Fruit fly (Drosophila melanogaster) whole organism, embryonic: ENCODE results near the gene Ttc19.

Experiments used
- CG10209 ChIP-seq: fragments of 200-800 bp; sonication (Bioruptor generic); optimal IDR thresholded peaks from 3 replicates; lab custom pipeline; 2017; ENCODE audit warnings: missing biosample characterization, mild to moderate bottlenecking, missing genetic modification characterization, missing genetic modification reagents
- CG11696 ChIP-seq: fragments of 200-800 bp; sonication (Bioruptor generic); IDR thresholded peaks from 2 replicates; pipeline ENCODE4 v1.3.6; 2022; ENCODE audit warnings: missing biosample characterization, missing genetic modification characterization
- CG12219 ChIP-seq: fragments of 200-800 bp; sonication (Bioruptor generic); optimal IDR thresholded peaks from 3 replicates; lab custom pipeline; 2018; ENCODE audit warnings: missing biosample characterization, mild to moderate bottlenecking, missing genetic modification characterization
- CG12769 ChIP-seq: fragments of 200-800 bp; sonication (Bioruptor generic); optimal IDR thresholded peaks from 2 replicates; lab custom pipeline; 2019; ENCODE audit warnings: missing biosample characterization, mild to moderate bottlenecking, missing genetic modification characterization, moderate library complexity
- CG14965 ChIP-seq: fragments of 200-800 bp; sonication (Bioruptor generic); optimal IDR thresholded peaks from 2 replicates; lab custom pipeline; 2016; ENCODE audit warnings: missing biosample characterization, missing genetic modification characterization, borderline replicate concordance
- CG15479 ChIP-seq: fragments of 200-800 bp; sonication (Bioruptor generic); optimal IDR thresholded peaks from 3 replicates; lab custom pipeline; 2019; ENCODE audit warnings: missing biosample characterization, mild to moderate bottlenecking, missing genetic modification characterization, moderate library complexity
- CG17361 ChIP-seq: fragments of 200-800 bp; sonication (Bioruptor generic); IDR thresholded peaks from 3 replicates; pipeline ENCODE4 v1.3.6; 2022; ENCODE audit warnings: missing biosample characterization, missing genetic modification characterization
- CG2120 ChIP-seq: fragments of 200-800 bp; sonication (Bioruptor generic); optimal IDR thresholded peaks from 3 replicates; lab custom pipeline; 2016; ENCODE audit warnings: missing biosample characterization, missing genetic modification characterization
- CG30020 ChIP-seq: fragments of 200-800 bp; optimal IDR thresholded peaks from 2 replicates; lab custom pipeline; 2019; ENCODE audit warnings: missing biosample characterization, mild to moderate bottlenecking, missing genetic modification characterization, moderate library complexity
- CG30403 ChIP-seq: fragments of 200-800 bp; sonication (Bioruptor generic); optimal IDR thresholded peaks from 3 replicates; lab custom pipeline; 2016; ENCODE audit warnings: missing biosample characterization, missing genetic modification characterization
- CG3281 ChIP-seq: fragments of 200-800 bp; sonication (Bioruptor generic); optimal IDR thresholded peaks from 3 replicates; lab custom pipeline; 2017; ENCODE audit warnings: missing biosample characterization, mild to moderate bottlenecking, missing genetic modification characterization
- CG5180 ChIP-seq: fragments of 200-800 bp; sonication (Bioruptor generic); optimal IDR thresholded peaks from 3 replicates; lab custom pipeline; 2017; ENCODE audit warnings: missing biosample characterization, missing genetic modification characterization, mild to moderate bottlenecking, moderate library complexity, missing genetic modification reagents
- CG6683 ChIP-seq: fragments of 200-800 bp; sonication (Bioruptor generic); optimal IDR thresholded peaks from 2 replicates; lab custom pipeline; 2017; ENCODE audit warnings: missing biosample characterization, mild to moderate bottlenecking, missing genetic modification characterization, missing genetic modification reagents
- CG6813 ChIP-seq: fragments of 200-800 bp; sonication (Bioruptor generic); optimal IDR thresholded peaks from 2 replicates; lab custom pipeline; 2017; ENCODE audit warnings: missing biosample characterization, missing genetic modification characterization, mild to moderate bottlenecking, moderate library complexity, missing genetic modification reagents
- D19B ChIP-seq: fragments of 200-800 bp; sonication (Bioruptor generic); optimal IDR thresholded peaks from 2 replicates; lab custom pipeline; 2017; ENCODE audit warnings: missing biosample characterization, mild to moderate bottlenecking, missing genetic modification characterization
- Dip3 ChIP-seq: fragments of 200-800 bp; sonication (Bioruptor generic); optimal IDR thresholded peaks from 3 replicates; lab custom pipeline; 2016; ENCODE audit warnings: missing biosample characterization, missing genetic modification characterization
- Doc3 ChIP-seq: fragments of 200-800 bp; sonication (Bioruptor generic); IDR thresholded peaks from 3 replicates; pipeline ENCODE4 v1.3.6; 2022; ENCODE audit warnings: missing biosample characterization, missing genetic modification characterization; ENCODE audit not compliant: partially characterized antibody
- ERR ChIP-seq: fragments of 200-800 bp; sonication (Bioruptor generic); optimal IDR thresholded peaks from 2 replicates; lab custom pipeline; 2016; ENCODE audit warnings: missing biosample characterization, missing genetic modification characterization
- Ets65A ChIP-seq: fragments of 200-800 bp; sonication (Bioruptor generic); peaks from one replicate; lab custom pipeline; 2016; ENCODE audit warnings: missing biosample characterization, missing genetic modification characterization
- Gsc ChIP-seq: fragments of 200-800 bp; sonication (Bioruptor generic); IDR thresholded peaks from 2 replicates; pipeline ENCODE4 v1.3.6; 2022; ENCODE audit warnings: missing biosample characterization, missing genetic modification characterization
- H2.0 ChIP-seq: fragments of 200-800 bp; sonication (Bioruptor generic); IDR thresholded peaks from 2 replicates; pipeline ENCODE4 v1.3.6; 2022; ENCODE audit warnings: missing biosample characterization, missing genetic modification characterization
- Lim3 ChIP-seq: fragments of 200-800 bp; sonication (Bioruptor generic); IDR thresholded peaks from 2 replicates; pipeline ENCODE4 v1.3.6; 2022; ENCODE audit warnings: missing biosample characterization, missing genetic modification characterization
- Med ChIP-seq: fragments of 200-800 bp; sonication (Bioruptor generic); peaks from one replicate; lab custom pipeline; 2016; ENCODE audit warnings: missing biosample characterization, missing genetic modification characterization, mild to moderate bottlenecking, inconsistent platforms, moderate library complexity
- Sox100B ChIP-seq: fragments of 200-800 bp; sonication (Bioruptor generic); optimal IDR thresholded peaks from 3 replicates; lab custom pipeline; 2018; ENCODE audit warnings: missing biosample characterization, mild to moderate bottlenecking, missing genetic modification characterization
- Stat92E ChIP-seq, 3 experiments: fragments of >200 bp in 2 of 3; fragments of 200-800 bp in 1 of 3; sonication (Bioruptor generic) in 1 of 3; optimal IDR thresholded peaks; 2 replicates each; lab custom pipeline; 2017 to 2019; ENCODE audit warnings: missing biosample characterization in 3 of 3, missing genetic modification characterization in 3 of 3, mild to moderate bottlenecking in 1 of 3, moderate library complexity in 1 of 3
- chinmo ChIP-seq: fragments of 200-800 bp; sonication (Bioruptor generic); IDR thresholded peaks from 4 replicates; pipeline ENCODE4 v1.3.6; 2022; ENCODE audit warnings: missing biosample characterization, missing genetic modification characterization; ENCODE audit not compliant: partially characterized antibody
- crp ChIP-seq, 2 experiments: fragments of 200-800 bp; sonication (Bioruptor generic); optimal IDR thresholded peaks; 2 replicates in 1 of 2; 3 replicates in 1 of 2; lab custom pipeline; 2017; ENCODE audit warnings: missing biosample characterization in 2 of 2, missing genetic modification characterization in 2 of 2, mild to moderate bottlenecking in 1 of 2, moderate library complexity in 1 of 2
- dimm ChIP-seq: fragments of 200-800 bp; sonication (Bioruptor generic); IDR thresholded peaks from 2 replicates; pipeline ENCODE4 v1.3.6; 2022; ENCODE audit warnings: missing biosample characterization, missing genetic modification characterization
- dmrt99B ChIP-seq: fragments of 200-800 bp; sonication (Bioruptor generic); optimal IDR thresholded peaks from 2 replicates; lab custom pipeline; 2018; ENCODE audit warnings: missing biosample characterization, mild to moderate bottlenecking, missing genetic modification characterization, moderate library complexity
- fd102C ChIP-seq: fragments of 200-800 bp; sonication (Bioruptor generic); optimal IDR thresholded peaks from 2 replicates; lab custom pipeline; 2018; ENCODE audit warnings: missing biosample characterization, mild to moderate bottlenecking, missing genetic modification characterization, moderate library complexity
- fd3F ChIP-seq: fragments of 200-800 bp; sonication (Bioruptor generic); optimal IDR thresholded peaks from 2 replicates; lab custom pipeline; 2018; ENCODE audit warnings: missing biosample characterization, mild to moderate bottlenecking, missing genetic modification characterization, moderate library complexity
- gce ChIP-seq: fragments of 200-800 bp; sonication (Bioruptor generic); IDR thresholded peaks from 3 replicates; pipeline ENCODE4 v1.3.6; 2022; ENCODE audit warnings: missing biosample characterization, missing genetic modification characterization
- gro ChIP-seq: fragments of 200-800 bp; sonication (Bioruptor generic); optimal IDR thresholded peaks from 2 replicates; lab custom pipeline; 2016; ENCODE audit warnings: missing biosample characterization, missing genetic modification characterization
- h ChIP-seq: fragments of >200 bp; optimal IDR thresholded peaks from 2 replicates; lab custom pipeline; 2017
- insv ChIP-seq, 2 experiments: fragments of 200-800 bp; sonication (Bioruptor generic); optimal IDR thresholded peaks; 3 replicates each; lab custom pipeline; 2016 to 2018; ENCODE audit warnings: missing biosample characterization in 2 of 2, missing genetic modification characterization in 2 of 2
- kah ChIP-seq: fragments of 200-800 bp; sonication (Bioruptor generic); optimal IDR thresholded peaks from 2 replicates; lab custom pipeline; 2018; ENCODE audit warnings: missing biosample characterization, mild to moderate bottlenecking, missing genetic modification characterization
- lilli ChIP-seq: fragments of 200-800 bp; sonication (Bioruptor generic); optimal IDR thresholded peaks from 3 replicates; lab custom pipeline; 2016; ENCODE audit warnings: missing biosample characterization, missing genetic modification characterization
- lola ChIP-seq, 3 experiments: fragments of >200 bp in 2 of 3; fragments of 200-800 bp in 1 of 3; sonication (Bioruptor generic) in 1 of 3; optimal IDR thresholded peaks; 2 replicates each; lab custom pipeline; 2017 to 2019; ENCODE audit warnings: missing biosample characterization in 3 of 3, missing genetic modification characterization in 3 of 3, mild to moderate bottlenecking in 1 of 3, moderate library complexity in 1 of 3
- mld ChIP-seq: fragments of 200-800 bp; sonication (Bioruptor generic); IDR thresholded peaks from 3 replicates; pipeline ENCODE4 v1.3.6; 2022; ENCODE audit warnings: missing biosample characterization, missing genetic modification characterization; ENCODE audit not compliant: partially characterized antibody
- nmo ChIP-seq: fragments of 200-800 bp; sonication (Bioruptor generic); optimal IDR thresholded peaks from 2 replicates; lab custom pipeline; 2018; ENCODE audit warnings: missing biosample characterization, mild to moderate bottlenecking, missing genetic modification characterization, moderate library complexity
- pfk ChIP-seq: fragments of 200-800 bp; sonication (Bioruptor generic); optimal IDR thresholded peaks from 2 replicates; lab custom pipeline; 2018; ENCODE audit warnings: missing biosample characterization, mild to moderate bottlenecking, missing genetic modification characterization, moderate library complexity
- rib ChIP-seq: fragments of 200-800 bp; sonication (Bioruptor generic); IDR thresholded peaks from 2 replicates; pipeline ENCODE4 v1.3.6; 2022; ENCODE audit warnings: missing biosample characterization, missing genetic modification characterization
- salm ChIP-seq: fragments of 200-800 bp; sonication (Bioruptor generic); optimal IDR thresholded peaks from 2 replicates; lab custom pipeline; 2018; ENCODE audit warnings: missing biosample characterization, mild to moderate bottlenecking, missing genetic modification characterization
- sd ChIP-seq: fragments of 200-800 bp; sonication (Bioruptor generic); optimal IDR thresholded peaks from 3 replicates; lab custom pipeline; 2018; ENCODE audit warnings: missing biosample characterization, mild to moderate bottlenecking, missing genetic modification characterization, moderate library complexity
- slbo ChIP-seq: fragments of 200-800 bp; sonication (Bioruptor generic); IDR thresholded peaks from 2 replicates; pipeline ENCODE4 v1.3.6; 2022; ENCODE audit warnings: missing biosample characterization, missing genetic modification characterization
- slou ChIP-seq: fragments of 200-800 bp; sonication (Bioruptor generic); optimal IDR thresholded peaks from 3 replicates; lab custom pipeline; 2016; ENCODE audit warnings: missing biosample characterization, missing genetic modification characterization
- slp2 ChIP-seq: fragments of 200-800 bp; sonication (Bioruptor generic); optimal IDR thresholded peaks from 2 replicates; lab custom pipeline; 2016; ENCODE audit warnings: missing biosample characterization, missing genetic modification characterization
- toy ChIP-seq: fragments of 200-800 bp; sonication (Bioruptor generic); IDR thresholded peaks from 2 replicates; pipeline ENCODE4 v1.3.6; 2022; ENCODE audit warnings: missing biosample characterization, missing genetic modification characterization
- zfh2 ChIP-seq: fragments of 200-800 bp; sonication (Bioruptor generic); optimal IDR thresholded peaks from 2 replicates; lab custom pipeline; 2016; ENCODE audit warnings: missing biosample characterization, missing genetic modification characterization

The Ttc19 gene

dm6 chr2L:19026491-19027197 is 18.3 kb downstream of the Ttc19 start (continued):
- TF ChIP-seq zfh2 (GFP tag; lab: Kevin White, UChicago) (peak; percentile 45), ERR (no peak), mld (no peak), Dip3 (GFP tag; lab: Kevin White, UChicago) (peak; percentile 0), dmrt99B (tag; lab: Kevin White, UChicago) (peak; percentile 81), CG10209 (GFP tag; lab: Kevin White, UChicago) (peak; percentile 44), kah (GFP tag; lab: Kevin White, UChicago) (peak; percentile 28), crp (GFP tag; optimal IDR thresholded peaks at IDR 0.05; lab: Kevin White, UChicago) (no peak), toy (GFP tag; lab: Robert Waterston, UW) (no peak), gro (peak; percentile 38), CG2120 (peak; percentile 73), lilli (GFP tag; lab: Kevin White, UChicago) (peak; percentile 54), slp2 (GFP tag; lab: Kevin White, UChicago) (no peak), Doc3 (GFP tag; lab: Robert Waterston, UW) (no peak), CG6683 (GFP tag; lab: Kevin White, UChicago) (peak; percentile 65), Med (GFP tag; lab: Kevin White, UChicago) (peak; percentile 80), rib (GFP tag; lab: Robert Waterston, UW) (no peak), Ets65A (GFP tag; lab: Kevin White, UChicago) (peak; percentile 81), dimm (GFP tag; lab: Robert Waterston, UW) (no peak), Sox100B (GFP tag; lab: Kevin White, UChicago) (peak; percentile 47), CG15479 (GFP tag; lab: Kevin White, UChicago) (no peak), Gsc (GFP tag; lab: Robert Waterston, UW) (no peak), salm (tag; lab: Kevin White, UChicago) (peak; percentile 11), Stat92E (GFP tag; optimal IDR thresholded peaks at IDR 0.05; lab: Kevin White, UChicago) (no peak), pfk (GFP tag; lab: Kevin White, UChicago) (no peak), CG12769 (peak; percentile 81), nmo (GFP tag; lab: Kevin White, UChicago) (peak; percentile 43), D19B (GFP tag; lab: Kevin White, UChicago) (peak; percentile 39), lola (GFP tag; optimal IDR thresholded peaks at IDR 0.05; lab: Kevin White, UChicago) (no peak), fd102C (GFP tag; lab: Kevin White, UChicago) (no peak), CG5180 (GFP tag; lab: Kevin White, UChicago) (peak; percentile 56), fd3F (GFP tag; lab: Kevin White, UChicago) (peak; percentile 50), CG30403 (GFP tag; lab: Kevin White, UChicago) (peak; percentile 48), CG17361 (peak; percentile 53; the same call in 2 of the 3 replicates), Lim3 (GFP tag; lab: Robert Waterston, UW) (no peak), CG6813 (GFP tag; lab: Kevin White, UChicago) (peak; percentile 48), chinmo (GFP tag; lab: Robert Waterston, UW) (no peak), CG30020 (tag; lab: Kevin White, UChicago) (no peak), slou (GFP tag; lab: Kevin White, UChicago) (no peak), H2.0 (GFP tag; lab: Robert Waterston, UW) (no peak), CG11696 (GFP tag; lab: Robert Waterston, UW) (peak; percentile 23; the same call in 1 of the 2 replicates), CG12219 (GFP tag; lab: Kevin White, UChicago) (peak; percentile 56), insv (GFP tag; optimal IDR thresholded peaks at IDR 0.05; lab: Kevin White, UChicago) (no peak), gce (GFP tag; lab: Robert Waterston, UW) (no peak), CG14965 (GFP tag; lab: Kevin White, UChicago) (no peak), CG3281 (GFP tag; lab: Kevin White, UChicago) (peak; percentile 75), slbo (GFP tag; lab: Robert Waterston, UW) (peak; percentile 52; the same call in 1 of the 2 replicates), h (lab: Kevin White, UChicago) (no peak), sd (tag; lab: Kevin White, UChicago) (no peak)
